Worm (Caenorhabditis elegans): ENCODE results near the gene T23F11.2.

T23F11.2 gene

DNA sequence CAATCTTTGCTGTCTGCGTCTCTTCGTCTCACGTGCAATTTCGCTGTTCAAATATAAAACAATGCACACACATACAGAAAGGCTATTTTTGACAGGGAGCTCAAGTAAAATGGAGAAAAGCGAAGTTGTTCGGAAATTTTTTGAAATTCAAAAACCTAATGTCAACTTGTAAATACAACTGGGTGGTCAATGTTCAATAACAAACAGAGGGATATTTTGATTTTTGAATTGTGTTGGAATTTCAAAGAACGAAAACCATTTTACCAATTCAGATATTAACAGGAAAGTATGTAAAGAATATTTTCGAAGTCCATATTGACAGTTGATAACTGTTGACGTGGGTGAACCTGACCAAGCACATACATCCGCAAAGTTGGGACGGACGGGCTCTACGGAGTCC is 33.1 kb upstream of the T23F11.2 start, which contains the start of gene tag-243:
Gene tag-243 (minus strand): TSS at position 101 of the 400 bp plus-strand sequence.
- TF ChIP-seq ref-1 (GFP tag; conservative IDR thresholded peaks at IDR 0.05) (no peak), klf-2 (GFP tag; conservative IDR thresholded peaks at IDR 0.05) (0 out of 2 replicates have a peak, but pooled peaks have one; percentile 24), T22C8.4 (GFP tag; IDR thresholded peaks at IDR 0.05) (no peak), ztf-23 (GFP tag; IDR thresholded peaks at IDR 0.05) (no peak)

DNA sequence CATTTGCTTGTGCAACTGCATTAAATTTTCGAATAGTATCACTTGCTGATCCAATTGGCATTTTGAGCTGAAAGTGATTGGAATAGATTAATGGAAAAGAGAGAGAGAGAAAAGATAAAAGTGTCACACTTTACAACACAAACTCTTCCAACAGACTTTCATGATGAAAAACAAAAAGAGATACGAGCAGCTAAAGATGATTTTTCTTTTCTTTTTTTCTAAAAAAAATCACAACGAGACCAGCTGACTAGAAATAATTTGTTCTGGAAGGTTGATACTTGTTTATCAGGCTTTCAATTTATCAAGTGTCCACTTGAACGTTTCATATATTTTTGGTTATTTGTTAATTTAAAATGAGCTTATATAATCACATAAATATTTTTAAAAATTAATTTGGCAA is 31.8 kb upstream of the T23F11.2 start:
- TF ChIP-seq cog-1 (tag; optimal IDR thresholded peaks at IDR 0.05) (no peak), klf-2 (GFP tag; conservative IDR thresholded peaks at IDR 0.05) (no peak), ztf-23 (GFP tag; IDR thresholded peaks at IDR 0.05) (no peak)

DNA sequence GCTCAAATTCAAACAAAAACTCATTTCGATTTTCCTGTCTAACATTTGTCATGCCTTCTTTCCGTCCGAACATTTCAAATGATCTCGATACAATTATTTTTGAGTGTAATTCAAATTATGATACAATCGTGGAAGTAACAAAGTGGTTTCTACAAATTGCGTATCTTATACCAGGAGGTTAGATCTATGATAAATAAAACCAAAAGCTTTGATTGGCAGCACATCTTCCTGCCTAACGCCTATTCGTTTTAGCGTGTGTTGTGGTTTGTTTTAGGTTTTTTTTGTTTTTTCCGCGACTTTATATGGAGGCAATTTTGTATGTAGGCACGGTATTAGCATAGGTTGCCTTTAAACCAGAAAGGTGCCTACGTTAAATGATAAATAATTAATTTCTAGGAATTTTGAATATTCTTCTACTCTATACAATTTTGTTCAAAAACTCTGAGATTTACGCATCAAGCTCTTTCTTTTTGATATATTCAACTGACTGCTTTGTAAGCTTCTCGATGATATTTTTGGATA is 24.7 kb upstream of the T23F11.2 start, which contains the start of gene srg-11:
Gene srg-11 (plus strand): TSS at position 51 of the 522 bp plus-strand sequence.
- TF ChIP-seq T22C8.4 (GFP tag; IDR thresholded peaks at IDR 0.05) (no peak), ref-1 (GFP tag; conservative IDR thresholded peaks at IDR 0.05) (no peak), flt-1 (GFP tag; IDR thresholded peaks at IDR 0.05) (no peak), tab-1 (GFP tag; IDR thresholded peaks at IDR 0.05) (no peak), ztf-23 (GFP tag; IDR thresholded peaks at IDR 0.05) (no peak), med-1 (GFP tag; optimal IDR thresholded peaks at IDR 0.05; ENCODE audit: insufficient read depth) (no peak), klf-2 (GFP tag; conservative IDR thresholded peaks at IDR 0.05) (no peak), ztf-29 (GFP tag; IDR thresholded peaks at IDR 0.05) (no peak), cog-1 (tag; optimal IDR thresholded peaks at IDR 0.05) (no peak)

DNA sequence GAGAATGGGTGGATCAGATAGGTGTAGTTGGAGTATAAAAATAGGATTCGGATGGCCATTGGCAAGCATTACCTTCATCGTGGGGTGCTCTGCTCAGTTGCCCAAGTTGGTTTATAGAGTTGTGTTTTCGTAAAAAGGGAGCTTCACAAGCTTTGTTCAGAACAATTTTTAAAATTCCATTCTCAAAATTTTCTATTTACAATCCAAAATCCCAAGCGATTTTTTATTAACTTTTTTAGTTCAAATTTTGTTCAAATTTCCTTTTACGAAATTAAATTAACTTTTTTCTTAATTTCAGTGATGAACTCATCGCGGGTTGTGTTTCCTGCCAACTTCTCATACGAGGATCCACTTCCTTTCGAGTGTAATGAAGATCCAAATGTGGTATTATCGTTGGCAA is 22.2 kb upstream of the T23F11.2 start, which contains the start of gene srg-10:
Gene srg-10 (plus strand): TSS at position 301 of the 400 bp plus-strand sequence.
- no peak for TF ChIP-seq ztf-29 (GFP tag; IDR thresholded peaks at IDR 0.05)
- TF ChIP-seq klf-2 (GFP tag; conservative IDR thresholded peaks at IDR 0.05) = no peak
- no peak for TF ChIP-seq med-1 (GFP tag; optimal IDR thresholded peaks at IDR 0.05; ENCODE audit: insufficient read depth)
- no peak for TF ChIP-seq flt-1 (GFP tag; IDR thresholded peaks at IDR 0.05)
- no peak for TF ChIP-seq cog-1 (tag; optimal IDR thresholded peaks at IDR 0.05)
- TF ChIP-seq T22C8.4 (GFP tag; IDR thresholded peaks at IDR 0.05) = no peak
- no peak for TF ChIP-seq ztf-23 (GFP tag; IDR thresholded peaks at IDR 0.05)

DNA sequence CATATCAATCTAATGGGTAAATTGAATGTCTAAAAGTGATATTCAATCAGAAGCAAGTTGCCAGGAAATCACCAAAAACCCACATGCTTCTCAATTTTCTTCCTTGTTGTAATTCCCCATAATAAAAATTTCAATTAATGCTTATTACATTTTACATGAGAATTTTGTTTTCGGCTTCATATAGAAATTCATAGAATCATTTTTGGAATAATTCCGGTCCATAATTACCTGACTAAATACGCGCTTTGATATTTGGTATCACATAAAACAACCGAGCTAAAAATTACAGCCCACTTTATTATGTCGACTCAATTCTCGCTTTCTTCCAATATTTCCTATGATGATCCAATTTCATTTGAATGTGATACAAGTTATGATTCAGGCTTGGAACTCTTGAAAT is 16.6 kb upstream of the T23F11.2 start, which contains the start of gene srg-13:
Gene srg-13 (plus strand): TSS at position 301 of the 400 bp plus-strand sequence.
- TF ChIP-seq tab-1 (GFP tag; IDR thresholded peaks at IDR 0.05) (no peak), ztf-29 (GFP tag; IDR thresholded peaks at IDR 0.05) (no peak), T22C8.4 (GFP tag; IDR thresholded peaks at IDR 0.05) (no peak), ref-1 (GFP tag; conservative IDR thresholded peaks at IDR 0.05) (no peak), klf-2 (GFP tag; conservative IDR thresholded peaks at IDR 0.05) (no peak), flt-1 (GFP tag; IDR thresholded peaks at IDR 0.05) (no peak), cog-1 (tag; optimal IDR thresholded peaks at IDR 0.05) (no peak), med-1 (GFP tag; optimal IDR thresholded peaks at IDR 0.05; ENCODE audit: insufficient read depth) (no peak), ztf-23 (GFP tag; IDR thresholded peaks at IDR 0.05) (no peak)

DNA sequence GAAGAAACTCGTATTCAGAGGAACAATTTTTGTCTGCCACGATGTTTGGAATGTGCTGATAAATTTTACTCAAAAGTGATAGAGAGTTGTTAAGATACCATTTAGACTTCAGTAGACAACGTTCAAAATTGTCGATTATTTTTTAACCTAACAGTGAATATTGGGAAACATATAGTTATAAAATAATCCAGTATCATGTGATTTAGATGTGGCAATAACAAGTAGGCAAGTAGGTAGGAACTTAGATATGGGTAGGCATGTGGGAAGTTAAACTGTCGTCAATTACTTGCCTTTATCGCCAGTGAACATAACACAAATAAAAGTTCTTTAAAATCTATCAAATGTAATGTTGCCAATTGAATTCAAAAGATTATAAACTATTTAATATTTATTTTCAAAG is 16.2 kb upstream of the T23F11.2 start, which contains the start of gene T23F11.11:
Gene T23F11.11 (minus strand): TSS at position 101 of the 400 bp plus-strand sequence.
- TF ChIP-seq flt-1 (GFP tag; IDR thresholded peaks at IDR 0.05) = no peak
- no peak for TF ChIP-seq med-1 (GFP tag; optimal IDR thresholded peaks at IDR 0.05; ENCODE audit: insufficient read depth)
- TF ChIP-seq ztf-29 (GFP tag; IDR thresholded peaks at IDR 0.05) = no peak
- TF ChIP-seq cog-1 (tag; optimal IDR thresholded peaks at IDR 0.05) = no peak
- no peak for TF ChIP-seq klf-2 (GFP tag; conservative IDR thresholded peaks at IDR 0.05)
- no peak for TF ChIP-seq ztf-23 (GFP tag; IDR thresholded peaks at IDR 0.05)
- TF ChIP-seq tab-1 (GFP tag; IDR thresholded peaks at IDR 0.05) = no peak
- no peak for TF ChIP-seq T22C8.4 (GFP tag; IDR thresholded peaks at IDR 0.05)
- no peak for TF ChIP-seq ref-1 (GFP tag; conservative IDR thresholded peaks at IDR 0.05)

DNA sequence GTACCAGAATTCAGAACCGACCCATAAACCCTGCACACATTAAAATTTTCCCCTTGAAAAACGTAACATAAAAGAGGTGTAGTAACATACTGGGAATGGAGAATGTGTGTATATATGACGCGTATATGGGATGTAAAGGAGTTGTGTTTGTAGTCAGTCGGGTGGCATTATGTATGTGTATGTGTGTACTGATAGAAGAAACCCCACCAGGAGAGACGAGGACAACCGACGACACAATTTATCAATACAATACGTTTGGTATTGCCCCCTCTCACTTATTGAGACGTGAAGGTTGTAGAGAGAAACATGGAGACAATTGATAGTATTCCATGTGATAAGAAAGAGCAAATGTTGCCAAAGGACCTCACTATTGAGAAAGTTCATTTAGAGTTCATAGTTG is 12.8 kb upstream of the T23F11.2 start:
- no peak for TF ChIP-seq flt-1 (GFP tag; IDR thresholded peaks at IDR 0.05)
- TF ChIP-seq T22C8.4 (GFP tag; IDR thresholded peaks at IDR 0.05) = no peak
- no peak for TF ChIP-seq ref-1 (GFP tag; conservative IDR thresholded peaks at IDR 0.05)
- no peak for TF ChIP-seq tab-1 (GFP tag; IDR thresholded peaks at IDR 0.05)
- no peak for TF ChIP-seq cog-1 (tag; optimal IDR thresholded peaks at IDR 0.05)
- no peak for TF ChIP-seq med-1 (GFP tag; optimal IDR thresholded peaks at IDR 0.05; ENCODE audit: insufficient read depth)
- no peak for TF ChIP-seq ztf-29 (GFP tag; IDR thresholded peaks at IDR 0.05)
- no peak for TF ChIP-seq ztf-23 (GFP tag; IDR thresholded peaks at IDR 0.05)
- no peak for TF ChIP-seq klf-2 (GFP tag; conservative IDR thresholded peaks at IDR 0.05)

DNA sequence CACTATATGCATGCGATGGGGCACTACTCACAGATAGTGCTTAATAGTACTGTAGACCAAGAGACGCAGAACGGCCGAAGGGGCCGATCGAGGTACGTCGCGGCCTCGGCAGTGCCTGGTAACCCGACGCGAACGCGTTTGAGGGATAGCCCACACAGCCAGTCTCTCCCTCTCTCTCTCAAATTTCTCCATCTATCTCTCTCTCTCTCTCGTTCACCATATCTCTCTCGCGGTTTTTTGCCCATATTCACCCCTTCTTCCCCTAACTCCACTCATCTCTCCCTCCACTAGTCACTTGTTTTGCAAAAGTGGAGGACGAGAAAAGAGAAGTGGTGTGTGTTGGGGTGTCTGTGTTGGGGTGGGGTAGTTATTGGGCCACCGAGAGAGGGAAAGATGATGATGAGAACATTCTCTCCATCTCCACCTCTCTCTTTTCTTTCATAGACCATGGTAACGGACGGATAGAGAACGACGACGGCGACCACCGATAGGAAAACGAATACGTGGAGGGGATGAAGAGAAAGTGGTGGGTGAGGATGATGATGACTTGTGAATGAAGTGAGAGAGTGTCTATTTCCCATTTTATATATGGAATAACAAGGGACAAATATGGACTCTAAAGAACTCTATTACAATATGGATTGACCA is 11.6 kb upstream of the T23F11.2 start:
- TF ChIP-seq med-1 (GFP tag; optimal IDR thresholded peaks at IDR 0.05; ENCODE audit: insufficient read depth) = no peak
- 0 out of 2 replicates have a peak, but pooled peaks have one; percentile 37 for TF ChIP-seq klf-2 (GFP tag; conservative IDR thresholded peaks at IDR 0.05)
- TF ChIP-seq cog-1 (tag; optimal IDR thresholded peaks at IDR 0.05) = no peak
- TF ChIP-seq flt-1 (GFP tag; IDR thresholded peaks at IDR 0.05) = peak; percentile 62; the same call in 1 of the 2 replicates

- TF ChIP-seq T22C8.4 (GFP tag; IDR thresholded peaks at IDR 0.05) (no peak), ref-1 (GFP tag; conservative IDR thresholded peaks at IDR 0.05) (no peak), cog-1 (tag; optimal IDR thresholded peaks at IDR 0.05) (no peak), ztf-23 (GFP tag; IDR thresholded peaks at IDR 0.05) (no peak), flt-1 (GFP tag; IDR thresholded peaks at IDR 0.05) (no peak)
Observed at ce11 chrIII:4665272-4665671, 10.0 kb upstream of the T23F11.2 start, which contains the start of gene T23F11.4. Gene T23F11.4, minus strand, starts transcription at chrIII:4665372.

DNA sequence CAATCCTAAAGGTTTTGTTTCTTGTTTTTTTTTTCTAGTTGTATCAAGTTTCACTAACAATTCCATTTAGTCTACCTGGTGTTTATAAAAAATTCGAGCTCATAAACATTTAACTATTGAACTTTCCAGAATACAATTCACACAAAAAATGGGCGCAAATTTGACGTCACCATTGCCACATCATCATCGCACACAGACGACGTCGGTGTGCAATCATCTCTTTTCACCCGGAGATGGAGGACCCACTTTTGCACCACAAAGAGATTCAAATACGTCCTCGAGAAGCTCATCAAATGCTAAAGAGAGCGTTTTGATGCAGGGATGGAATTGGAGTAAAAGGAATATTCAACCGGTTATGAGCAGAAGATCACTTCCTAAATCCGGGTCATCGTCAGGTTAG is 4.1 kb upstream of the T23F11.2 start:
- TF ChIP-seq ref-1 (GFP tag; conservative IDR thresholded peaks at IDR 0.05) (no peak), klf-2 (GFP tag; conservative IDR thresholded peaks at IDR 0.05) (no peak), med-1 (GFP tag; optimal IDR thresholded peaks at IDR 0.05; ENCODE audit: insufficient read depth) (no peak), ztf-29 (GFP tag; IDR thresholded peaks at IDR 0.05) (no peak), T22C8.4 (GFP tag; IDR thresholded peaks at IDR 0.05) (no peak), cog-1 (tag; optimal IDR thresholded peaks at IDR 0.05) (no peak), ztf-23 (GFP tag; IDR thresholded peaks at IDR 0.05) (no peak), flt-1 (GFP tag; IDR thresholded peaks at IDR 0.05) (no peak), tab-1 (GFP tag; IDR thresholded peaks at IDR 0.05) (no peak)
